Worm (Caenorhabditis elegans) whole organism, L2 larva: Measurements from ENCODE around the gene F52D1.2.

ENCODE experiments used
- C34F6.9 ChIP-seq: fragments of 150-350 bp; optimal IDR thresholded peaks from 2 replicates; lab custom pipeline; 2014; ENCODE audit warnings: missing biosample characterization, missing genetic modification characterization
- F13H6.1 ChIP-seq: sonication (generic microtip); optimal IDR thresholded peaks from 2 replicates; lab custom pipeline; 2016; ENCODE audit warnings: missing genetic modification characterization, missing compliant biosample characterization
- R02D3.7 ChIP-seq: fragments of 150-350 bp; optimal IDR thresholded peaks from 2 replicates; lab custom pipeline; 2014; ENCODE audit warnings: missing biosample characterization, missing genetic modification characterization
- Y55F3AM.14 ChIP-seq: fragments of 200-800 bp; sonication (Bioruptor generic); optimal IDR thresholded peaks from 2 replicates; lab custom pipeline; 2018; ENCODE audit warnings: mild to moderate bottlenecking, missing genetic modification characterization, missing compliant biosample characterization
- aly-2 ChIP-seq: fragments of 150-350 bp; optimal IDR thresholded peaks from 2 replicates; lab custom pipeline; 2014; ENCODE audit warnings: missing biosample characterization, missing genetic modification characterization
- ama-1 ChIP-seq: fragments of 150-350 bp; optimal IDR thresholded peaks from 2 replicates; lab custom pipeline; 2018; ENCODE audit warnings: inconsistent platforms
- blmp-1 ChIP-seq: sonication (generic microtip); optimal IDR thresholded peaks from 2 replicates; lab custom pipeline; 2017; ENCODE audit warnings: missing genetic modification characterization, mild to moderate bottlenecking, missing compliant biosample characterization, antibody characterized with exemption, moderate library complexity; ENCODE audit not compliant: insufficient read depth
- ceh-16 ChIP-seq: fragments of 150-350 bp; optimal IDR thresholded peaks from 2 replicates; lab custom pipeline; 2014; ENCODE audit warnings: missing biosample characterization, missing genetic modification characterization
- ceh-82 ChIP-seq: fragments of 150-350 bp; optimal IDR thresholded peaks from 2 replicates; lab custom pipeline; 2014; ENCODE audit warnings: missing biosample characterization, missing genetic modification characterization
- crh-2 ChIP-seq: sonication (generic microtip); optimal IDR thresholded peaks from 2 replicates; lab custom pipeline; 2017; ENCODE audit warnings: missing biosample characterization, missing genetic modification characterization
- dmd-4 ChIP-seq: sonication (generic microtip); optimal IDR thresholded peaks from 2 replicates; lab custom pipeline; 2017; ENCODE audit warnings: missing biosample characterization, missing genetic modification characterization
- egl-27 ChIP-seq: sonication (generic microtip); optimal IDR thresholded peaks from 3 replicates; lab custom pipeline; 2017; ENCODE audit warnings: missing biosample characterization, missing genetic modification reagents, missing genetic modification characterization
- elt-1 ChIP-seq: fragments of 150-350 bp; optimal IDR thresholded peaks from 2 replicates; lab custom pipeline; 2014; ENCODE audit warnings: missing biosample characterization, missing genetic modification characterization
- elt-3 ChIP-seq: sonication (generic microtip); optimal IDR thresholded peaks from 2 replicates; lab custom pipeline; 2017; ENCODE audit warnings: missing biosample characterization, missing genetic modification characterization
- fos-1 ChIP-seq: fragments of 150-350 bp; optimal IDR thresholded peaks from 2 replicates; lab custom pipeline; 2014; ENCODE audit warnings: missing biosample characterization, missing genetic modification characterization
- lin-11 ChIP-seq: fragments of 150-350 bp; sonication (generic microtip); optimal IDR thresholded peaks from 2 replicates; lab custom pipeline; 2014; ENCODE audit warnings: missing biosample characterization, missing genetic modification characterization, inconsistent platforms, mixed read lengths
- lin-13 ChIP-seq: fragments of 150-350 bp; optimal IDR thresholded peaks from 2 replicates; lab custom pipeline; 2014; ENCODE audit warnings: missing biosample characterization, missing genetic modification reagents, missing genetic modification characterization
- lin-39 ChIP-seq: fragments of 150-350 bp; optimal IDR thresholded peaks from 2 replicates; lab custom pipeline; 2014; ENCODE audit warnings: missing biosample characterization, missing genetic modification reagents, missing genetic modification characterization
- lsy-2 ChIP-seq, 2 experiments: fragments of 150-350 bp in 1 of 2; sonication (generic microtip) in 1 of 2; optimal IDR thresholded peaks; 2 replicates each; lab custom pipeline; 2014 to 2017; ENCODE audit warnings: missing biosample characterization in 2 of 2, missing genetic modification characterization in 2 of 2
- mab-5 ChIP-seq: fragments of 150-350 bp; optimal IDR thresholded peaks from 2 replicates; lab custom pipeline; 2014; ENCODE audit warnings: missing biosample characterization, missing genetic modification characterization
- mbf-1 ChIP-seq: sonication (generic microtip); optimal IDR thresholded peaks from 2 replicates; lab custom pipeline; 2017; ENCODE audit warnings: missing biosample characterization, missing genetic modification characterization
- mdl-1 ChIP-seq, 2 experiments: fragments of 150-350 bp in 1 of 2; sonication (generic microtip) in 1 of 2; optimal IDR thresholded peaks; 2 replicates each; lab custom pipeline; 2017; ENCODE audit warnings: missing biosample characterization in 2 of 2, missing genetic modification characterization in 2 of 2
- nhr-10 ChIP-seq: sonication (generic microtip); optimal IDR thresholded peaks from 2 replicates; lab custom pipeline; 2017; ENCODE audit warnings: missing biosample characterization, missing genetic modification characterization
- nhr-11 ChIP-seq: fragments of 150-350 bp; optimal IDR thresholded peaks from 2 replicates; lab custom pipeline; 2014; ENCODE audit warnings: missing biosample characterization, missing genetic modification characterization
- nhr-12 ChIP-seq: fragments of 150-350 bp; optimal IDR thresholded peaks from 2 replicates; lab custom pipeline; 2014; ENCODE audit warnings: missing biosample characterization, missing genetic modification characterization
- nhr-129 ChIP-seq: fragments of 150-350 bp; optimal IDR thresholded peaks from 2 replicates; lab custom pipeline; 2014; ENCODE audit warnings: missing biosample characterization, missing genetic modification characterization
- nhr-21 ChIP-seq: fragments of 150-350 bp; optimal IDR thresholded peaks from 2 replicates; lab custom pipeline; 2014; ENCODE audit warnings: missing biosample characterization, missing genetic modification characterization
- nhr-23 ChIP-seq: fragments of 150-350 bp; optimal IDR thresholded peaks from 2 replicates; lab custom pipeline; 2014; ENCODE audit warnings: missing biosample characterization, missing genetic modification reagents, missing genetic modification characterization
- nhr-237 ChIP-seq: fragments of 150-350 bp; optimal IDR thresholded peaks from 2 replicates; lab custom pipeline; 2014; ENCODE audit warnings: missing biosample characterization, missing genetic modification characterization
- nhr-25 ChIP-seq: fragments of 150-350 bp; sonication (generic microtip); optimal IDR thresholded peaks from 3 replicates; lab custom pipeline; 2014; ENCODE audit warnings: missing biosample characterization, missing genetic modification characterization
- nhr-6 ChIP-seq: fragments of 150-350 bp; optimal IDR thresholded peaks from 2 replicates; lab custom pipeline; 2014; ENCODE audit warnings: missing biosample characterization, missing genetic modification characterization
- nhr-77 ChIP-seq: fragments of 150-350 bp; optimal IDR thresholded peaks from 2 replicates; lab custom pipeline; 2014; ENCODE audit warnings: missing biosample characterization, missing genetic modification characterization
- peb-1 ChIP-seq: fragments of 150-350 bp; optimal IDR thresholded peaks from 2 replicates; lab custom pipeline; 2014; ENCODE audit warnings: missing biosample characterization, missing genetic modification characterization
- sem-4 ChIP-seq: fragments of 150-350 bp; optimal IDR thresholded peaks from 2 replicates; lab custom pipeline; 2014; ENCODE audit warnings: missing biosample characterization, missing genetic modification reagents, missing genetic modification characterization
- skn-1 ChIP-seq: sonication (generic microtip); optimal IDR thresholded peaks from 2 replicates; lab custom pipeline; 2017; ENCODE audit warnings: missing biosample characterization, missing genetic modification characterization
- sma-3 ChIP-seq: sonication (generic microtip); optimal IDR thresholded peaks from 2 replicates; lab custom pipeline; 2016; ENCODE audit warnings: missing genetic modification reagents, missing genetic modification characterization, missing compliant biosample characterization
- sma-9 ChIP-seq, 2 experiments: fragments of 150-350 bp in 1 of 2; sonication (generic microtip) in 1 of 2; optimal IDR thresholded peaks; 2 replicates each; lab custom pipeline; 2014 to 2016; ENCODE audit warnings: missing genetic modification characterization in 2 of 2, mild to moderate bottlenecking in 1 of 2, missing biosample characterization in 1 of 2, missing compliant biosample characterization in 1 of 2, missing genetic modification reagents in 1 of 2, moderate library complexity in 1 of 2
- unc-62 ChIP-seq: fragments of 150-350 bp; optimal IDR thresholded peaks from 2 replicates; lab custom pipeline; 2014; ENCODE audit warnings: missing biosample characterization, missing genetic modification reagents, missing genetic modification characterization
- zag-1 ChIP-seq: fragments of 150-350 bp; optimal IDR thresholded peaks from 2 replicates; lab custom pipeline; 2014; ENCODE audit warnings: missing biosample characterization, missing genetic modification characterization
- ztf-1 ChIP-seq: fragments of 200-800 bp; sonication (Bioruptor generic); conservative IDR thresholded peaks from 2 replicates; pipeline ENCODE4 v1.3.6; 2022; ENCODE audit warnings: missing genetic modification characterization, missing compliant biosample characterization
- ztf-11 ChIP-seq: sonication (generic microtip); optimal IDR thresholded peaks from 2 replicates; lab custom pipeline; 2017; ENCODE audit warnings: missing biosample characterization, missing genetic modification characterization
- ztf-4 ChIP-seq: fragments of 150-350 bp; optimal IDR thresholded peaks from 2 replicates; lab custom pipeline; 2014; ENCODE audit warnings: missing biosample characterization, missing genetic modification characterization

The F52D1.2 gene

DNA sequence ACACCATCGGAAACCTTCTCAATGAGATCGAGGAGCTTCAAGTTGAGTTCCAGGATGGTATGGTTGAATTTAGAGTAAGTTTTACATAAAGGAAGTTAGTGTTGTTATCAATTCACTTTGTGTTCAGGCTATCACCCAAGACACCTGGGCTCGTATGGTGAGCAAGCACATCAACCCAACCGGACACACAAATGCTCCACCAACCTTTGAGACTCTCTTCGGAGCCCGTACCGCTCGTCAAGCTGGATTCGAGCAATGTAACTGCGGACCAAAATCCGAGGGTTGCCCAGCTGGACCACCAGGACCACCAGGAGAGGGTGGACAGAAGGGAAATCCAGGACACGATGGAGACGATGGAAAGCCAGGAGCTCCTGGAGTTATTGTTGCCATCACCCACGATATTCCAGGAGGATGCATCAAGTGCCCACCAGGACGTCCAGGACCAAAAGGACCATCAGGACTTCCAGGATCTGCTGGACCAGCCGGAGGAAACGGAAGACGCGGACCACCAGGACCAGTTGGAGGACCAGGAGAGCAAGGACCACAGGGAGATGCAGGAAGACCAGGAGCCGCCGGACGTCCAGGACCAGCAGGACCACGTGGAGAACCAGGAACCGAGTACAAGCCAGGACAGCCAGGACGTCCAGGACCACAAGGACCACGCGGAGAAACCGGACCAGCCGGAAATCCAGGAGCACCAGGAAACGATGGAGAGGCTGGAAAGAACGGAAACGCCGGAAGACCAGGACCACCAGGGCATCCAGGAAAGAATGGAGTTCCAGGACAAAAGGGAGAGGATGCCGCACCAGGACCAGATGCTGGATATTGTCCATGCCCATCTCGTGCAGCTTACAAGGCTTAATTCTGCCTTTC is 28.0 kb downstream of the F52D1.2 start:
- TF ChIP-seq fos-1 (tag; lab: Kevin White, UChicago) = no peak
- TF ChIP-seq unc-62 = no peak
- TF ChIP-seq crh-2 (tag; lab: Kevin White, UChicago) = no peak
- no peak for TF ChIP-seq aly-2 (tag; lab: Kevin White, UChicago)
- TF ChIP-seq ztf-11 (tag; lab: Kevin White, UChicago) = no peak
- TF ChIP-seq nhr-21 (tag; lab: Kevin White, UChicago) = no peak
- no peak for TF ChIP-seq elt-1
- no peak for TF ChIP-seq C34F6.9 (tag; lab: Kevin White, UChicago)
- no peak for TF ChIP-seq dmd-4 (tag; lab: Kevin White, UChicago)
- TF ChIP-seq lsy-2 (tag; optimal IDR thresholded peaks at IDR 0.05; lab: Kevin White, UChicago) = no peak
- TF ChIP-seq blmp-1 = no peak
- no peak for TF ChIP-seq ztf-1 (GFP tag; lab: Robert Waterston, UW)
- no peak for TF ChIP-seq sem-4 (tag; lab: Kevin White, UChicago)
- TF ChIP-seq zag-1 (tag; lab: Kevin White, UChicago) = no peak
- no peak for TF ChIP-seq nhr-11 (tag; lab: Kevin White, UChicago)
- TF ChIP-seq lin-39 (tag; lab: Kevin White, UChicago) = no peak
- no peak for TF ChIP-seq skn-1
- TF ChIP-seq lin-13 = no peak

DNA sequence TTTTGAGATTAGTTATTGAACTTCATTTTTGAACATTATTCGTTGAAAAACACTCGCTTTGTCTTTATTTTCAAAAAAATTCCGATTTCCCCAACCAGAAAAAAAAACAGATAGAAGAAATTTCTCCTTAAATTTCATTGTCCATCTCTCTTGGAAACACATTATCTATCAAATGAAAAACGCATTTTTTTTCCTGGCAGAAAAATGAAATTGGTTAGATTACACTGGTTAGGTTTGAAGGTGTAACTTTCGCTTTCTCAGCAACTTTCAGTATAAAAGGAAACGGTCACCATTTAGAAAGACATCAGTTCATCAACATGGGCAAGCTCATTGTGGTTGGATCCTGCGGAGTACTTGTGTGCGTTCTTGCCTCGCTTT is 28.6 kb downstream of the F52D1.2 start, which contains the start of gene col-19:
Gene col-19, plus strand, starts transcription at position 301 of the 378 bp plus-strand sequence.
- TF ChIP-seq ztf-11 (tag; lab: Kevin White, UChicago) = no peak
- no peak for TF ChIP-seq Y55F3AM.14 (GFP tag; lab: Kevin White, UChicago)
- TF ChIP-seq sma-9 (GFP tag; optimal IDR thresholded peaks at IDR 0.05; lab: Kevin White, UChicago) = no peak
- no peak for TF ChIP-seq sma-9 (tag; optimal IDR thresholded peaks at IDR 0.05; lab: Kevin White, UChicago)
- no peak for TF ChIP-seq mbf-1 (tag; lab: Kevin White, UChicago)
- TF ChIP-seq nhr-10 (tag; lab: Kevin White, UChicago) = no peak
- no peak for TF ChIP-seq fos-1 (tag; lab: Kevin White, UChicago)
- TF ChIP-seq nhr-11 (tag; lab: Kevin White, UChicago) = no peak
- TF ChIP-seq nhr-77 (tag; lab: Kevin White, UChicago) = no peak
- no peak for TF ChIP-seq ztf-4
- no peak for TF ChIP-seq lin-13
- TF ChIP-seq nhr-23 (tag; lab: Kevin White, UChicago) = no peak
- TF ChIP-seq sma-3 (GFP tag; lab: Kevin White, UChicago) = no peak
- no peak for TF ChIP-seq nhr-129 (tag; lab: Kevin White, UChicago)
- no peak for TF ChIP-seq ama-1
- no peak for TF ChIP-seq mab-5 (tag; lab: Kevin White, UChicago)
- TF ChIP-seq zag-1 (tag; lab: Kevin White, UChicago) = no peak
- no peak for TF ChIP-seq ceh-16 (tag; lab: Kevin White, UChicago)
- TF ChIP-seq nhr-25 (tag; lab: Kevin White, UChicago) = no peak

DNA sequence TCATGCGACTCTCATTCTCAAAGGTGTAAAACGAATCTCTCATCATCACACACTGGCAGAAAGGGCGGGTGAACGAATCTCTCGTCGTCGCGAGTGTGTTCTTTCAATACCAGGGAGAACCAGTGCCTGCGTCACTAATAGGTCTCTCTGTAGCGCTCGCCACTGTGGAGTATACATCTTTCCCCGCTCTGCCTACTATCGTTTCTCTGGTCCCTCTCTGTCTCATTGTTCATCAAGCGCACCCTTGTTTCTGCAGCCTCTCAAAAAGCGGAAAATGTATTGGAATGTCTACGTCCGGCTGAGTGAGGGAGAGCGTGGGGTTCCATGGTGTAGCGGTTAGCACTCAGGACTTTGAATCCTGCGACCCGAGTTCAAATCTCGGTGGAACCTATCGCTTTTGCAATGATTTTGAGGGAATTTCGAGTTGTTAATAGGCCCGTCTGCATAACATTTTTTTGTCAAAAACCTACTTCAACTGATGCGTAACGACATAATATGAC is 39.9 kb downstream of the F52D1.2 start:
- TF ChIP-seq peb-1 (tag; lab: Kevin White, UChicago) (no peak), mdl-1 (tag; optimal IDR thresholded peaks at IDR 0.05; lab: Kevin White, UChicago) (peak; percentile 33 to 66), nhr-12 (tag; lab: Kevin White, UChicago) (no peak), lsy-2 (tag; optimal IDR thresholded peaks at IDR 0.05; lab: Kevin White, UChicago) (peak; percentile 81 to 88), lin-11 (peak; percentile 34), nhr-11 (tag; lab: Kevin White, UChicago) (peak; percentile 35), nhr-6 (peak; percentile 91), elt-3 (tag; lab: Kevin White, UChicago) (no peak), nhr-21 (tag; lab: Kevin White, UChicago) (peak; percentile 94), dmd-4 (tag; lab: Kevin White, UChicago) (peak; percentile 12), unc-62 (peak; percentile 18), sma-9 (GFP tag; optimal IDR thresholded peaks at IDR 0.05; lab: Kevin White, UChicago) (peak; percentile 62), sma-9 (tag; optimal IDR thresholded peaks at IDR 0.05; lab: Kevin White, UChicago) (no peak), egl-27 (tag; lab: Kevin White, UChicago) (peak; percentile 89), F13H6.1 (tag; lab: Kevin White, UChicago) (peak; percentile 94), Y55F3AM.14 (GFP tag; lab: Kevin White, UChicago) (peak; percentile 65), R02D3.7 (tag; lab: Kevin White, UChicago) (peak; percentile 26), nhr-25 (tag; lab: Kevin White, UChicago) (peak; percentile 85), ceh-82 (tag; lab: Kevin White, UChicago) (peak; percentile 26), sma-3 (GFP tag; lab: Kevin White, UChicago) (peak; percentile 89), ama-1 (no peak), nhr-237 (tag; lab: Kevin White, UChicago) (peak; percentile 76), ztf-4 (peak; percentile 74), lin-39 (tag; lab: Kevin White, UChicago) (peak; percentile 74), C34F6.9 (tag; lab: Kevin White, UChicago) (peak; percentile 88), mab-5 (tag; lab: Kevin White, UChicago) (peak; percentile 85), ztf-11 (tag; lab: Kevin White, UChicago) (peak; percentile 1), ceh-16 (tag; lab: Kevin White, UChicago) (peak; percentile 56), aly-2 (tag; lab: Kevin White, UChicago) (no peak), blmp-1 (no peak), skn-1 (peak; percentile 0), elt-1 (no peak), crh-2 (tag; lab: Kevin White, UChicago) (peak; percentile 92), nhr-10 (tag; lab: Kevin White, UChicago) (peak; percentile 68), nhr-77 (tag; lab: Kevin White, UChicago) (peak; percentile 77), ztf-1 (GFP tag; lab: Robert Waterston, UW) (no peak)
